Worm (Caenorhabditis elegans): ENCODE data around the gene F28A12.3.

DNA sequence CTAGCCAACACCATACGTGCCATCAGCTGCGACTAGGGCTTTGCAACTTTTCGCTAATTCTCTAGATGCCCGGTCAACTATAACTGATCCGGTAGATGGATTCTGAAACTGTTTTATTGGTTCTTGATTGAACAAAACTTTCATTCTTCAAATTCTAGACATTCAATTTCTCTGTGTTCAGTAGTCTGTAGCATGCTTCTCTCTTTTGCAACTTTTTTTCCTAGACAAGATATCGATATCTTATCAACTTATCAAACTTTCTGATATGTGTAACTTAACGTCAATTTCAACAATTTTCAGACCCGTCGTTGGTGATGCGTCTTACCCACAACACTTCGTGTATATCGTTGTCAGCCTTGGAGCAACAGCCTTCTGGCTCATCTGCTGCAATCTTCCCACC, 24.6 kb upstream of the F28A12.3 start, which contains the start of gene ZC190.4:
- TF ChIP-seq F23B12.7 (tag; optimal IDR thresholded peaks at IDR 0.05; ENCODE audit: insufficient read depth) (no peak), ceh-91 (GFP tag; IDR thresholded peaks at IDR 0.05) (no peak), snpc-4 (GFP tag; optimal IDR thresholded peaks at IDR 0.05) (no peak), snpc-4 (tag; optimal IDR thresholded peaks at IDR 0.05) (no peak), let-526 (GFP tag; IDR thresholded peaks at IDR 0.05) (no peak), ama-1 (optimal IDR thresholded peaks at IDR 0.05) (no peak), ama-1 (GFP tag; optimal IDR thresholded peaks at IDR 0.05) (no peak), pha-4 (tag; optimal IDR thresholded peaks at IDR 0.05) (no peak), nfya-1 (tag; optimal IDR thresholded peaks at IDR 0.05; ENCODE audit: borderline replicate concordance, insufficient read depth) (no peak), tlf-1 (GFP tag; optimal IDR thresholded peaks at IDR 0.05) (no peak), tbp1 (GFP tag; optimal IDR thresholded peaks at IDR 0.05) (no peak), sea-2 (GFP tag; IDR thresholded peaks at IDR 0.05) (no peak), madf-3 (GFP tag; IDR thresholded peaks at IDR 0.05) (no peak), F57C9.4 (tag; optimal IDR thresholded peaks at IDR 0.05) (no peak), ztf-25 (GFP tag; IDR thresholded peaks at IDR 0.05) (no peak)
